Worm (Caenorhabditis elegans) whole organism, late embryonic: ENCODE data around the gene F44E5.5.

Experiments
- C38D4.7 ChIP-seq: fragments of 200-800 bp; sonication (Bioruptor generic); optimal IDR thresholded peaks from 2 replicates; lab custom pipeline; 2018; ENCODE audit warnings: mild to moderate bottlenecking, missing genetic modification characterization, moderate library complexity, missing compliant biosample characterization
- F13H6.1 ChIP-seq: sonication (generic microtip); optimal IDR thresholded peaks from 2 replicates; lab custom pipeline; 2016; ENCODE audit warnings: missing genetic modification characterization, missing compliant biosample characterization
- K02D7.2 ChIP-seq: sonication (generic microtip); optimal IDR thresholded peaks from 2 replicates; lab custom pipeline; 2017; ENCODE audit warnings: mild to moderate bottlenecking, missing genetic modification characterization, missing compliant biosample characterization
- K09A11.1 ChIP-seq: sonication (generic microtip); optimal IDR thresholded peaks from 2 replicates; lab custom pipeline; 2017; ENCODE audit warnings: antibody characterized with exemption, mild to moderate bottlenecking, missing genetic modification characterization, missing compliant biosample characterization; ENCODE audit not compliant: insufficient read depth
- T23F11.4 ChIP-seq: fragments of 200-800 bp; sonication (Bioruptor generic); optimal IDR thresholded peaks from 2 replicates; lab custom pipeline; 2018; ENCODE audit warnings: mild to moderate bottlenecking, missing genetic modification characterization, missing compliant biosample characterization
- ahr-1 ChIP-seq: sonication (generic microtip); optimal IDR thresholded peaks from 2 replicates; lab custom pipeline; 2016; ENCODE audit warnings: missing genetic modification characterization, missing compliant biosample characterization
- ama-1 ChIP-seq: fragments of 150-350 bp; optimal IDR thresholded peaks from 2 replicates; lab custom pipeline; 2014
- ceh-22 ChIP-seq: sonication (generic microtip); optimal IDR thresholded peaks from 2 replicates; lab custom pipeline; 2017; ENCODE audit warnings: missing biosample characterization, missing genetic modification characterization
- ceh-24 ChIP-seq: sonication (generic microtip); optimal IDR thresholded peaks from 2 replicates; lab custom pipeline; 2016; ENCODE audit warnings: mild to moderate bottlenecking, missing genetic modification characterization, missing compliant biosample characterization
- ceh-30 ChIP-seq: fragments of 150-350 bp; optimal IDR thresholded peaks from 2 replicates; lab custom pipeline; 2014; ENCODE audit warnings: missing biosample characterization, missing genetic modification characterization
- ceh-9 ChIP-seq: sonication (generic microtip); optimal IDR thresholded peaks from 2 replicates; lab custom pipeline; 2016; ENCODE audit warnings: mild to moderate bottlenecking, missing genetic modification characterization, inconsistent platforms, missing compliant biosample characterization
- elt-2 ChIP-seq: sonication (generic microtip); optimal IDR thresholded peaks from 2 replicates; lab custom pipeline; 2016; ENCODE audit warnings: missing genetic modification reagents, missing genetic modification characterization, missing compliant biosample characterization
- elt-4 ChIP-seq: sonication (generic microtip); optimal IDR thresholded peaks from 2 replicates; lab custom pipeline; 2016; ENCODE audit warnings: missing genetic modification characterization, missing compliant biosample characterization
- eyg-1 ChIP-seq: sonication (generic microtip); optimal IDR thresholded peaks from 2 replicates; lab custom pipeline; 2016; ENCODE audit warnings: missing genotype, missing genetic modification characterization, missing compliant biosample characterization
- fkh-6 ChIP-seq: sonication (generic microtip); optimal IDR thresholded peaks from 2 replicates; lab custom pipeline; 2016; ENCODE audit warnings: missing genetic modification characterization, missing compliant biosample characterization
- gmeb-2 ChIP-seq: sonication (generic microtip); optimal IDR thresholded peaks from 2 replicates; lab custom pipeline; 2016; ENCODE audit warnings: missing genetic modification characterization, inconsistent platforms, missing compliant biosample characterization
- hlh-13 ChIP-seq: fragments of 200-800 bp; sonication (Bioruptor generic); optimal IDR thresholded peaks from 2 replicates; lab custom pipeline; 2018; ENCODE audit warnings: mild to moderate bottlenecking, missing genetic modification characterization, missing compliant biosample characterization
- madf-2 ChIP-seq: sonication (generic microtip); optimal IDR thresholded peaks from 2 replicates; lab custom pipeline; 2017; ENCODE audit warnings: missing genetic modification characterization, missing compliant biosample characterization
- mec-3 ChIP-seq: sonication (generic microtip); optimal IDR thresholded peaks from 2 replicates; lab custom pipeline; 2016; ENCODE audit warnings: borderline replicate concordance, missing genetic modification characterization, missing compliant biosample characterization
- nhr-11 ChIP-seq: fragments of 150-350 bp; optimal IDR thresholded peaks from 2 replicates; lab custom pipeline; 2014; ENCODE audit warnings: missing biosample characterization, missing genetic modification characterization
- pag-3 ChIP-seq: sonication (generic microtip); optimal IDR thresholded peaks from 2 replicates; lab custom pipeline; 2016; ENCODE audit warnings: missing compliant biosample characterization, missing genetic modification characterization, borderline replicate concordance
- pat-9 ChIP-seq: fragments of 200-800 bp; sonication (Bioruptor generic); optimal IDR thresholded peaks from 2 replicates; lab custom pipeline; 2018; ENCODE audit warnings: mild to moderate bottlenecking, missing genetic modification characterization, moderate library complexity, missing compliant biosample characterization
- pha-4 ChIP-seq: fragments of 150-350 bp; optimal IDR thresholded peaks from 2 replicates; lab custom pipeline; 2018; ENCODE audit warnings: missing biosample characterization, missing genetic modification reagents, missing genetic modification characterization
- pqm-1 ChIP-seq: sonication (generic microtip); optimal IDR thresholded peaks from 2 replicates; lab custom pipeline; 2016; ENCODE audit warnings: missing genetic modification characterization, missing compliant biosample characterization
- pros-1 ChIP-seq: fragments of 150-350 bp; optimal IDR thresholded peaks from 2 replicates; lab custom pipeline; 2014; ENCODE audit warnings: missing biosample characterization, missing genetic modification reagents, missing genetic modification characterization
- rnt-1 ChIP-seq: sonication (generic microtip); optimal IDR thresholded peaks from 2 replicates; lab custom pipeline; 2016; ENCODE audit warnings: missing genetic modification characterization, missing compliant biosample characterization
- tbx-2 ChIP-seq: sonication (generic microtip); optimal IDR thresholded peaks from 2 replicates; lab custom pipeline; 2016; ENCODE audit warnings: missing genetic modification characterization, missing compliant biosample characterization
- tbx-7 ChIP-seq: sonication (generic microtip); optimal IDR thresholded peaks from 2 replicates; lab custom pipeline; 2016; ENCODE audit warnings: missing genotype, missing genetic modification characterization, missing compliant biosample characterization
- ttx-3 ChIP-seq: sonication (generic microtip); optimal IDR thresholded peaks from 2 replicates; lab custom pipeline; 2016; ENCODE audit warnings: missing genetic modification reagents, missing genetic modification characterization, missing compliant biosample characterization
- unc-55 ChIP-seq: sonication (generic microtip); optimal IDR thresholded peaks from 2 replicates; lab custom pipeline; 2017; ENCODE audit warnings: missing biosample characterization, missing genetic modification reagents, missing genetic modification characterization
- unc-86 ChIP-seq: sonication (generic microtip); optimal IDR thresholded peaks from 2 replicates; lab custom pipeline; 2016; ENCODE audit warnings: missing genetic modification characterization, missing compliant biosample characterization
- zip-5 ChIP-seq: sonication (generic microtip); optimal IDR thresholded peaks from 2 replicates; lab custom pipeline; 2016; ENCODE audit warnings: missing genetic modification characterization, missing compliant biosample characterization

F44E5.5 gene

ce11 chrII:11808979-11809378, 49.5 kb downstream of the F44E5.5 start, which contains the start of gene F43G6.10:
Gene F43G6.10 (plus strand): TSS chrII:11809349.
- no peak for TF ChIP-seq elt-2 (tag; lab: Kevin White, UChicago)
- no peak for TF ChIP-seq fkh-6
- no peak for TF ChIP-seq C38D4.7 (GFP tag; lab: Kevin White, UChicago)
- TF ChIP-seq tbx-2 (tag; lab: Kevin White, UChicago): no peak
- no peak for TF ChIP-seq pqm-1 (tag; lab: Kevin White, UChicago)
- no peak for TF ChIP-seq ttx-3
- TF ChIP-seq ceh-24 (tag; lab: Kevin White, UChicago): no peak
- TF ChIP-seq ceh-9: no peak
- TF ChIP-seq pag-3: no peak
- TF ChIP-seq hlh-13 (GFP tag; lab: Kevin White, UChicago): no peak
- TF ChIP-seq pat-9 (tag; lab: Kevin White, UChicago): no peak
- TF ChIP-seq T23F11.4 (GFP tag; lab: Kevin White, UChicago): no peak
- no peak for TF ChIP-seq pha-4 (tag; lab: Kevin White, UChicago)
- TF ChIP-seq tbx-7 (tag; lab: Kevin White, UChicago): no peak
- no peak for TF ChIP-seq K09A11.1 (tag; lab: Kevin White, UChicago)
- no peak for TF ChIP-seq unc-86 (tag; lab: Kevin White, UChicago)
- TF ChIP-seq ahr-1 (tag; lab: Kevin White, UChicago): no peak
- TF ChIP-seq madf-2: no peak
- TF ChIP-seq ama-1: no peak

- TF ChIP-seq eyg-1 (tag; lab: Kevin White, UChicago) (no peak), ceh-22 (tag; lab: Kevin White, UChicago) (no peak), nhr-11 (no peak), zip-5 (tag; lab: Kevin White, UChicago) (no peak), K02D7.2 (no peak), elt-4 (tag; lab: Kevin White, UChicago) (no peak), gmeb-2 (tag; lab: Kevin White, UChicago) (no peak), unc-55 (GFP tag; lab: Kevin White, UChicago) (no peak), ceh-9 (no peak), mec-3 (tag; lab: Kevin White, UChicago) (no peak), ceh-30 (tag; lab: Kevin White, UChicago) (no peak)
- TF ChIP-seq, all 69 proteins: peak for 0
These were observed 51.0 kb downstream of the F44E5.5 start, which contains the start of gene F43G6.7 for ce11 chrII:11810436-11810835. Gene F43G6.7 (plus strand): TSS chrII:11810790.

- no peak for TF ChIP-seq unc-86 (tag; lab: Kevin White, UChicago)
- TF ChIP-seq pros-1 (tag; lab: Kevin White, UChicago): no peak
- no peak for TF ChIP-seq rnt-1
- TF ChIP-seq F13H6.1 (tag; lab: Kevin White, UChicago): no peak
- TF ChIP-seq nhr-11: no peak
- TF ChIP-seq, all 69 proteins: peak for 0
These were observed 51.8 kb downstream of the F44E5.5 start for ce11 chrII:11811241-11811640.
